Worm (Caenorhabditis elegans): Measurements from ENCODE around the gene str-151.

DNA sequence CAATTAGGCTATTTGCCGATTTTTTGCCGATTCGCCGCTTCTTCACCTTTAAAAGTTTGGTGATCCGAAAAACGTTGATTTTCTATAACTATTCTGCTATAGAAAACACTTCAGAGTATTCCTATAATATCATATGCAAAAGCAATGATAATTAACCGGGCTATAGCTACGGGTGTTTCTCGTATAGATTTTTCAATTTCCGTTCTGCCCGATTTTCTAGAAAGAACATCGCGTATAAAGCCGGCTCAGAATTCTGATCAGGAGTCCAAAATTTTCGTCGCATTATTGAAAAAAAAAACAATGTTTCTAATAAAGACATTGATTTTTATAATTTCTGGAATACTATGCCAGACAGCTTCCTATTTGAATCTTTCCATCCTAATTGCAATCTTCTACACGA is 25.3 kb upstream of the str-151 start, which contains the start of gene srbc-65:
- TF ChIP-seq scrt-1 (GFP tag; IDR thresholded peaks at IDR 0.05), result no peak
- no peak for TF ChIP-seq tbx-11 (GFP tag; IDR thresholded peaks at IDR 0.05)
- no peak for TF ChIP-seq tbx-37 (GFP tag; conservative IDR thresholded peaks at IDR 0.05)
- no peak for TF ChIP-seq ama-1 (optimal IDR thresholded peaks at IDR 0.05)
- no peak for TF ChIP-seq hmg-4 (GFP tag; optimal IDR thresholded peaks at IDR 0.05)

Data from whole organism, early embryonic.